Worm (Caenorhabditis elegans): Measurements from ENCODE around the gene nlp-35.

- TF ChIP-seq dpl-1 (GFP tag; optimal IDR thresholded peaks at IDR 0.05) = no peak
- no peak for TF ChIP-seq ama-1 (optimal IDR thresholded peaks at IDR 0.05)
- TF ChIP-seq ama-1 (GFP tag; optimal IDR thresholded peaks at IDR 0.05) = no peak
- no peak for TF ChIP-seq lin-35 (GFP tag; optimal IDR thresholded peaks at IDR 0.05)
- no peak for TF ChIP-seq B0261.1 (tag; optimal IDR thresholded peaks at IDR 0.05)
- TF ChIP-seq ccch-3 (GFP tag; optimal IDR thresholded peaks at IDR 0.05) = no peak
- TF ChIP-seq lin-40 (tag; optimal IDR thresholded peaks at IDR 0.05) = no peak
- no peak for TF ChIP-seq pha-4 (tag; optimal IDR thresholded peaks at IDR 0.05)
- no peak for TF ChIP-seq K11D2.4 (GFP tag; IDR thresholded peaks at IDR 0.05)
- TF ChIP-seq ztf-6 (GFP tag; IDR thresholded peaks at IDR 0.05) = no peak
- TF ChIP-seq T26A5.8 (tag; optimal IDR thresholded peaks at IDR 0.05) = no peak
- TF ChIP-seq lsl-1 (GFP tag; optimal IDR thresholded peaks at IDR 0.05) = no peak
- no peak for TF ChIP-seq madf-10 (tag; optimal IDR thresholded peaks at IDR 0.05)
- TF ChIP-seq fkh-3 (tag; optimal IDR thresholded peaks at IDR 0.05) = no peak
These were observed 20.6 kb downstream of the nlp-35 start, which contains the start of gene sru-4 for ce11 chrIV:9498088-9498487.

Data from whole organism, young adult.